Fruit fly (Drosophila melanogaster) whole organism, embryonic: ENCODE data around the gene CG7183.

Experiments
- Ada2b ChIP-seq: fragments of 200-800 bp; sonication (Bioruptor generic); IDR thresholded peaks from 2 replicates; pipeline ENCODE4 v1.3.6; 2022; ENCODE audit warnings: missing biosample characterization, missing genetic modification characterization
- Atf3 ChIP-seq: fragments of 200-800 bp; sonication (Bioruptor generic); optimal IDR thresholded peaks from 3 replicates; lab custom pipeline; 2016; ENCODE audit warnings: missing biosample characterization, missing genetic modification characterization
- CG10147 ChIP-seq: fragments of 200-800 bp; sonication (Bioruptor generic); optimal IDR thresholded peaks from 2 replicates; lab custom pipeline; 2019; ENCODE audit warnings: missing biosample characterization, mild to moderate bottlenecking, missing genetic modification characterization, moderate library complexity
- CG12155 ChIP-seq: fragments of 200-800 bp; sonication (Bioruptor generic); optimal IDR thresholded peaks from 3 replicates; lab custom pipeline; 2016; ENCODE audit warnings: missing biosample characterization, missing genetic modification characterization
- CG14965 ChIP-seq: fragments of 200-800 bp; sonication (Bioruptor generic); optimal IDR thresholded peaks from 2 replicates; lab custom pipeline; 2016; ENCODE audit warnings: missing biosample characterization, missing genetic modification characterization, borderline replicate concordance
- CG15073 ChIP-seq: fragments of 200-800 bp; sonication (Bioruptor generic); optimal IDR thresholded peaks from 2 replicates; lab custom pipeline; 2016; ENCODE audit warnings: missing biosample characterization, missing genetic modification characterization
- CG1529 ChIP-seq: fragments of 200-800 bp; sonication (Bioruptor generic); optimal IDR thresholded peaks from 3 replicates; lab custom pipeline; 2018; ENCODE audit warnings: missing biosample characterization, missing genetic modification characterization
- CG15601 ChIP-seq: fragments of 200-800 bp; sonication (Bioruptor generic); optimal IDR thresholded peaks from 3 replicates; lab custom pipeline; 2019; ENCODE audit warnings: missing biosample characterization, mild to moderate bottlenecking, missing genetic modification characterization, moderate library complexity
- CG15696 ChIP-seq: fragments of 200-800 bp; sonication (Bioruptor generic); optimal IDR thresholded peaks from 2 replicates; lab custom pipeline; 2019; ENCODE audit warnings: missing biosample characterization, mild to moderate bottlenecking, missing genetic modification characterization, moderate library complexity
- CG1603 ChIP-seq: fragments of 200-800 bp; sonication (Bioruptor generic); optimal IDR thresholded peaks from 2 replicates; lab custom pipeline; 2019; ENCODE audit warnings: missing biosample characterization, mild to moderate bottlenecking, missing genetic modification characterization, moderate library complexity
- CG17568 ChIP-seq: fragments of 200-800 bp; sonication (Bioruptor generic); optimal IDR thresholded peaks from 2 replicates; lab custom pipeline; 2018; ENCODE audit warnings: missing biosample characterization, mild to moderate bottlenecking, missing genetic modification characterization, moderate library complexity
- CG32532 ChIP-seq: fragments of 200-800 bp; sonication (Bioruptor generic); IDR thresholded peaks from 2 replicates; pipeline ENCODE4 v1.3.6; 2022; ENCODE audit warnings: missing biosample characterization, missing genetic modification characterization
- CG32767 ChIP-seq: fragments of 200-800 bp; sonication (Bioruptor generic); IDR thresholded peaks from 2 replicates; pipeline ENCODE4 v1.3.6; 2022; ENCODE audit warnings: missing biosample characterization, missing genetic modification characterization
- CG32772 ChIP-seq: fragments of 200-800 bp; sonication (Bioruptor generic); IDR thresholded peaks from 2 replicates; pipeline ENCODE4 v1.3.6; 2022; ENCODE audit warnings: missing biosample characterization, missing genetic modification characterization
- CG3407 ChIP-seq: fragments of 200-800 bp; sonication (Bioruptor generic); optimal IDR thresholded peaks from 2 replicates; lab custom pipeline; 2018; ENCODE audit warnings: missing biosample characterization, mild to moderate bottlenecking, missing genetic modification characterization
- CG4360 ChIP-seq: fragments of 200-800 bp; sonication (Bioruptor generic); IDR thresholded peaks from 2 replicates; pipeline ENCODE4 v1.3.6; 2022; ENCODE audit warnings: missing biosample characterization, missing genetic modification characterization
- CG7357 ChIP-seq: fragments of 200-800 bp; sonication (Bioruptor generic); IDR thresholded peaks from 3 replicates; pipeline ENCODE4 v1.3.6; 2022; ENCODE audit warnings: missing biosample characterization, missing genetic modification characterization
- CG8478 ChIP-seq: fragments of >200 bp; optimal IDR thresholded peaks from 2 replicates; lab custom pipeline; 2018
- CG9932 ChIP-seq: fragments of 200-800 bp; sonication (Bioruptor generic); IDR thresholded peaks from 2 replicates; pipeline ENCODE4 v1.3.6; 2022; ENCODE audit warnings: missing biosample characterization, missing genetic modification characterization
- D ChIP-seq, 2 experiments: fragments of 200-800 bp in 1 of 2; fragments of >200 bp in 1 of 2; sonication (Bioruptor generic) in 1 of 2; optimal IDR thresholded peaks; 2 replicates in 1 of 2; 3 replicates in 1 of 2; lab custom pipeline; 2017; ENCODE audit warnings: mild to moderate bottlenecking in 1 of 2, missing biosample characterization in 1 of 2, missing genetic modification characterization in 1 of 2, missing genetic modification reagents in 1 of 2
- E2f2 ChIP-seq: fragments of 200-800 bp; sonication (Bioruptor generic); IDR thresholded peaks from 2 replicates; pipeline ENCODE4 v1.3.6; 2022; ENCODE audit warnings: missing biosample characterization, missing genetic modification characterization
- Eip74EF ChIP-seq, 2 experiments: fragments of 200-800 bp in 1 of 2; fragments of >200 bp in 1 of 2; sonication (Bioruptor generic) in 1 of 2; optimal IDR thresholded peaks; 2 replicates each; lab custom pipeline; 2017 to 2019; ENCODE audit warnings: missing biosample characterization in 2 of 2, missing genetic modification characterization in 2 of 2, mild to moderate bottlenecking in 1 of 2, moderate library complexity in 1 of 2
- Fer2 ChIP-seq: fragments of 200-800 bp; sonication (Bioruptor generic); optimal IDR thresholded peaks from 2 replicates; lab custom pipeline; 2018; ENCODE audit warnings: missing biosample characterization, mild to moderate bottlenecking, missing genetic modification characterization, moderate library complexity
- H15 ChIP-seq: fragments of 200-800 bp; sonication (Bioruptor generic); IDR thresholded peaks from 3 replicates; pipeline ENCODE4 v1.3.6; 2022; ENCODE audit warnings: missing biosample characterization, missing genetic modification characterization
- Hand ChIP-seq: fragments of 200-800 bp; sonication (Bioruptor generic); optimal IDR thresholded peaks from 2 replicates; lab custom pipeline; 2017; ENCODE audit warnings: mild to moderate bottlenecking, missing biosample characterization, missing genetic modification reagents, missing genetic modification characterization
- HmgZ ChIP-seq: fragments of 200-800 bp; sonication (Bioruptor generic); optimal IDR thresholded peaks from 2 replicates; lab custom pipeline; 2018; ENCODE audit warnings: missing biosample characterization, mild to moderate bottlenecking, missing genetic modification characterization
- NfI ChIP-seq: fragments of 200-800 bp; sonication (Bioruptor generic); optimal IDR thresholded peaks from 3 replicates; lab custom pipeline; 2018; ENCODE audit warnings: missing biosample characterization, mild to moderate bottlenecking, missing genetic modification characterization, moderate library complexity
- Pdp1 ChIP-seq, 2 experiments: fragments of 200-800 bp; sonication (Bioruptor generic); optimal IDR thresholded peaks; 3 replicates each; lab custom pipeline; 2016; ENCODE audit warnings: missing biosample characterization in 2 of 2, missing genetic modification characterization in 2 of 2, mild to moderate bottlenecking in 1 of 2, moderate library complexity in 1 of 2
- Ravus ChIP-seq: fragments of 200-800 bp; sonication (Bioruptor generic); IDR thresholded peaks from 2 replicates; pipeline ENCODE4 v1.3.6; 2022; ENCODE audit warnings: missing biosample characterization, missing genetic modification characterization
- Sin3A ChIP-seq: fragments of >200 bp; optimal IDR thresholded peaks from 2 replicates; lab custom pipeline; 2018
- Taf1 ChIP-seq: fragments of 200-800 bp; sonication (Bioruptor generic); IDR thresholded peaks from 2 replicates; pipeline ENCODE4 v1.3.6; 2022; ENCODE audit warnings: missing biosample characterization, missing genetic modification characterization
- Usf ChIP-seq: fragments of 200-800 bp; sonication (Bioruptor generic); optimal IDR thresholded peaks from 2 replicates; lab custom pipeline; 2017; ENCODE audit warnings: missing genotype, missing biosample characterization, missing genetic modification characterization
- al ChIP-seq: fragments of 200-800 bp; sonication (Bioruptor generic); IDR thresholded peaks from 2 replicates; pipeline ENCODE4 v1.3.6; 2022; ENCODE audit warnings: missing biosample characterization, missing genetic modification characterization
- chn ChIP-seq: fragments of 200-800 bp; sonication (Bioruptor generic); optimal IDR thresholded peaks from 2 replicates; lab custom pipeline; 2016; ENCODE audit warnings: missing biosample characterization, missing genetic modification characterization
- dimm ChIP-seq: fragments of 200-800 bp; sonication (Bioruptor generic); IDR thresholded peaks from 2 replicates; pipeline ENCODE4 v1.3.6; 2022; ENCODE audit warnings: missing biosample characterization, missing genetic modification characterization
- dmrt99B ChIP-seq: fragments of 200-800 bp; sonication (Bioruptor generic); optimal IDR thresholded peaks from 2 replicates; lab custom pipeline; 2018; ENCODE audit warnings: missing biosample characterization, mild to moderate bottlenecking, missing genetic modification characterization, moderate library complexity
- eve ChIP-seq, 2 experiments: fragments of >200 bp; optimal IDR thresholded peaks; 2 replicates each; lab custom pipeline; 2017; ENCODE audit warnings: missing biosample characterization in 2 of 2, missing genetic modification characterization in 2 of 2
- exex ChIP-seq: fragments of 200-800 bp; sonication (Bioruptor generic); optimal IDR thresholded peaks from 4 replicates; lab custom pipeline; 2018; ENCODE audit warnings: missing biosample characterization, mild to moderate bottlenecking, missing genetic modification characterization, moderate library complexity
- fd102C ChIP-seq: fragments of 200-800 bp; sonication (Bioruptor generic); optimal IDR thresholded peaks from 2 replicates; lab custom pipeline; 2018; ENCODE audit warnings: missing biosample characterization, mild to moderate bottlenecking, missing genetic modification characterization, moderate library complexity
- fu2 ChIP-seq: fragments of 200-800 bp; sonication (Bioruptor generic); optimal IDR thresholded peaks from 2 replicates; lab custom pipeline; 2016; ENCODE audit warnings: missing biosample characterization, missing genetic modification characterization
- gce ChIP-seq: fragments of 200-800 bp; sonication (Bioruptor generic); IDR thresholded peaks from 3 replicates; pipeline ENCODE4 v1.3.6; 2022; ENCODE audit warnings: missing biosample characterization, missing genetic modification characterization
- ind ChIP-seq: fragments of 200-800 bp; sonication (Bioruptor generic); optimal IDR thresholded peaks from 3 replicates; lab custom pipeline; 2016; ENCODE audit warnings: missing biosample characterization, missing genetic modification characterization
- luna ChIP-seq: fragments of 200-800 bp; sonication (Bioruptor generic); optimal IDR thresholded peaks from 2 replicates; lab custom pipeline; 2016; ENCODE audit warnings: missing biosample characterization, missing genetic modification characterization
- mirr ChIP-seq: fragments of 200-800 bp; sonication (Bioruptor generic); optimal IDR thresholded peaks from 3 replicates; lab custom pipeline; 2018; ENCODE audit warnings: missing biosample characterization, mild to moderate bottlenecking, missing genetic modification characterization
- odd ChIP-seq: fragments of 200-800 bp; sonication (Bioruptor generic); optimal IDR thresholded peaks from 2 replicates; lab custom pipeline; 2017; ENCODE audit warnings: missing biosample characterization, mild to moderate bottlenecking, missing genetic modification characterization
- rib ChIP-seq: fragments of 200-800 bp; sonication (Bioruptor generic); IDR thresholded peaks from 2 replicates; pipeline ENCODE4 v1.3.6; 2022; ENCODE audit warnings: missing biosample characterization, missing genetic modification characterization
- run ChIP-seq: fragments of 200-800 bp; sonication (Bioruptor generic); optimal IDR thresholded peaks from 3 replicates; lab custom pipeline; 2018; ENCODE audit warnings: missing biosample characterization, mild to moderate bottlenecking, missing genetic modification characterization
- sim ChIP-seq: fragments of 200-800 bp; sonication (Bioruptor generic); IDR thresholded peaks from 2 replicates; pipeline ENCODE4 v1.3.6; 2022; ENCODE audit warnings: missing biosample characterization, missing genetic modification characterization
- stwl ChIP-seq: fragments of 200-800 bp; sonication (Bioruptor generic); optimal IDR thresholded peaks from 3 replicates; lab custom pipeline; 2018; ENCODE audit warnings: missing biosample characterization, mild to moderate bottlenecking, missing genetic modification characterization, moderate library complexity
- tio ChIP-seq: fragments of 200-800 bp; sonication (Bioruptor generic); optimal IDR thresholded peaks from 2 replicates; lab custom pipeline; 2017; ENCODE audit warnings: missing biosample characterization, missing genetic modification characterization, inconsistent platforms
- ttk ChIP-seq: fragments of 200-800 bp; sonication (Bioruptor generic); IDR thresholded peaks from 2 replicates; pipeline ENCODE4 v2.1.2; 2022; ENCODE audit warnings: missing biosample characterization, missing genetic modification characterization

The CG7183 gene

DNA sequence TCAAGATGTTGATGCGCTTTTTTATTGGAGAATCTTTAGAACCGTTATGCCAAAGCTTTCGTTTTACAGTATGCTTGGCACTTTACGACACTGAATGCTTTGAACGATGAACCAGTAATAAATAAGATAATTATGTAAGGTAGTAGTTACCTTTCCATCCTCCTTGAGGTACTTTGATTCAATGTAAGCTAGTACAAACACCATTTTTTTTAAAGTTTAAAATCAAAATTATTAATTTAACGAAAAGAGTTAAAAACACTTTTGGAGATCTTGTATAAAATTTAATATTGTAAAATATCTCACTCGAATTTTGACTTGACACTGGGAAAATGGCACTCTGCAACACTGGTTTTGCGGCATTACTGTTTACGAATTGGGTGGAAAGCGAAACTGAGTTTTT is 35.1 kb downstream of the CG7183 start, which contains the start of the genes Arp5 and CG7208 (continued):
- peak; percentile 60 for TF ChIP-seq Taf1 (GFP tag; lab: Robert Waterston, UW)
- TF ChIP-seq ttk (GFP tag; lab: Robert Waterston, UW): no peak
- no peak for TF ChIP-seq CG14965 (GFP tag; lab: Kevin White, UChicago)
- peak; percentile 36; the same call in 1 of the 2 replicates for TF ChIP-seq Ada2b (GFP tag; lab: Robert Waterston, UW)
- TF ChIP-seq CG3407 (GFP tag; lab: Kevin White, UChicago): peak; percentile 30
- TF ChIP-seq odd (GFP tag; lab: Kevin White, UChicago): no peak
- TF ChIP-seq CG4360: no peak
- peak; percentile 1 for TF ChIP-seq Usf (GFP tag; lab: Kevin White, UChicago)
- no peak for TF ChIP-seq mirr (GFP tag; lab: Kevin White, UChicago)
- TF ChIP-seq Hand (GFP tag; lab: Kevin White, UChicago): no peak
- peak; percentile 51 for TF ChIP-seq luna (GFP tag; lab: Kevin White, UChicago)
- TF ChIP-seq CG32767 (GFP tag; lab: Robert Waterston, UW): 0 out of 2 replicates have a peak, but pooled peaks have one; percentile 21
- no peak for TF ChIP-seq CG8478 (lab: Kevin White, UChicago)
- TF ChIP-seq Ravus (GFP tag; lab: Robert Waterston, UW): no peak
- peak; percentile 72 for TF ChIP-seq al (GFP tag; lab: Robert Waterston, UW)
- peak; percentile 75 for TF ChIP-seq ind (GFP tag; lab: Kevin White, UChicago)
- TF ChIP-seq run (tag; lab: Kevin White, UChicago): no peak
- TF ChIP-seq CG1529 (GFP tag; lab: Kevin White, UChicago): peak; percentile 47
- TF ChIP-seq Sin3A (lab: Kevin White, UChicago): peak; percentile 9
- TF ChIP-seq rib (GFP tag; lab: Robert Waterston, UW): no peak
- no peak for TF ChIP-seq sim (GFP tag; lab: Robert Waterston, UW)
- TF ChIP-seq CG12155 (GFP tag; lab: Kevin White, UChicago): peak; percentile 73
- TF ChIP-seq Eip74EF (GFP tag; optimal IDR thresholded peaks at IDR 0.05; lab: Kevin White, UChicago): no peak
- 0 out of 3 replicates have a peak, but pooled peaks have one; percentile 36 for TF ChIP-seq CG7357
- TF ChIP-seq CG9932: peak; percentile 88
- TF ChIP-seq chn: peak; percentile 56
- TF ChIP-seq E2f2 (GFP tag; lab: Robert Waterston, UW): peak; percentile 60; the same call in 1 of the 2 replicates
- no peak for TF ChIP-seq CG32772 (GFP tag; lab: Robert Waterston, UW)
- TF ChIP-seq D (optimal IDR thresholded peaks at IDR 0.05; lab: Kevin White, UChicago): no peak
- no peak for TF ChIP-seq D (GFP tag; optimal IDR thresholded peaks at IDR 0.05; lab: Kevin White, UChicago)
- no peak for TF ChIP-seq dmrt99B
- peak; percentile 95 for TF ChIP-seq stwl (tag; lab: Kevin White, UChicago)
- peak; percentile 48 for TF ChIP-seq Fer2
- no peak for TF ChIP-seq CG17568 (GFP tag; lab: Kevin White, UChicago)
- peak; percentile 66 to 98 for TF ChIP-seq Pdp1 (GFP tag; optimal IDR thresholded peaks at IDR 0.05; lab: Kevin White, UChicago)
- peak; percentile 67 for TF ChIP-seq CG15601
- no peak for TF ChIP-seq tio (GFP tag; lab: Kevin White, UChicago)
- peak; percentile 42 for TF ChIP-seq Atf3
- TF ChIP-seq CG15696: peak; percentile 4
- TF ChIP-seq eve (GFP tag; optimal IDR thresholded peaks at IDR 0.05; lab: Kevin White, UChicago): no peak
- TF ChIP-seq CG10147: peak; percentile 59
- TF ChIP-seq CG32532 (GFP tag; lab: Robert Waterston, UW): peak; percentile 63
- no peak for TF ChIP-seq dimm (GFP tag; lab: Robert Waterston, UW)
- no peak for TF ChIP-seq CG1603 (tag; lab: Kevin White, UChicago)
- no peak for TF ChIP-seq gce
- TF ChIP-seq HmgZ: peak; percentile 80
- no peak for TF ChIP-seq exex (tag; lab: Kevin White, UChicago)
- TF ChIP-seq CG15073: no peak
- peak; percentile 54; the same call in 2 of the 3 replicates for TF ChIP-seq H15
- peak; percentile 62 for TF ChIP-seq fu2
- TF ChIP-seq NfI (GFP tag; lab: Kevin White, UChicago): peak; percentile 71
- TF ChIP-seq fd102C (GFP tag; lab: Kevin White, UChicago): no peak
